Fruit fly (Drosophila melanogaster) whole organism, embryonic: ENCODE measurements around the gene CG5254.

Source experiments
- CG10366 ChIP-seq: fragments of 200-800 bp; sonication (Bioruptor generic); IDR thresholded peaks from 2 replicates; pipeline ENCODE4 v1.3.6; 2022; ENCODE audit warnings: missing biosample characterization, missing genetic modification characterization
- CG10654 ChIP-seq: fragments of 200-800 bp; sonication (Bioruptor generic); optimal IDR thresholded peaks from 2 replicates; lab custom pipeline; 2016; ENCODE audit warnings: missing biosample characterization, missing genetic modification characterization
- CG11504 ChIP-seq: fragments of 200-800 bp; sonication (Bioruptor generic); optimal IDR thresholded peaks from 3 replicates; lab custom pipeline; 2019; ENCODE audit warnings: missing biosample characterization, mild to moderate bottlenecking, missing genetic modification characterization, moderate library complexity
- CG11695 ChIP-seq: fragments of 200-800 bp; sonication (Bioruptor generic); IDR thresholded peaks from 3 replicates; pipeline ENCODE4 v1.3.6; 2022; ENCODE audit warnings: missing biosample characterization, missing genetic modification characterization
- CG12071 ChIP-seq: fragments of 200-800 bp; sonication (Bioruptor generic); optimal IDR thresholded peaks from 3 replicates; lab custom pipeline; 2018; ENCODE audit warnings: missing biosample characterization, mild to moderate bottlenecking, missing genetic modification characterization
- CG14965 ChIP-seq: fragments of 200-800 bp; sonication (Bioruptor generic); optimal IDR thresholded peaks from 2 replicates; lab custom pipeline; 2016; ENCODE audit warnings: missing biosample characterization, missing genetic modification characterization, borderline replicate concordance
- CG16863 ChIP-seq: fragments of 200-800 bp; sonication (Bioruptor generic); optimal IDR thresholded peaks from 3 replicates; lab custom pipeline; 2016; ENCODE audit warnings: missing biosample characterization, missing genetic modification characterization
- CG17829 ChIP-seq: fragments of 200-800 bp; optimal IDR thresholded peaks from 2 replicates; lab custom pipeline; 2019; ENCODE audit warnings: missing biosample characterization, mild to moderate bottlenecking, missing genetic modification characterization, moderate library complexity
- CG18011 ChIP-seq: fragments of 200-800 bp; sonication (Bioruptor generic); optimal IDR thresholded peaks from 2 replicates; lab custom pipeline; 2017; ENCODE audit warnings: missing biosample characterization, missing genetic modification characterization, mild to moderate bottlenecking, moderate library complexity, missing genotype
- CG18599 ChIP-seq: fragments of 200-800 bp; sonication (Bioruptor generic); optimal IDR thresholded peaks from 3 replicates; lab custom pipeline; 2017; ENCODE audit warnings: missing biosample characterization, missing genetic modification characterization, mild to moderate bottlenecking, moderate library complexity, missing genetic modification reagents
- CG31388 ChIP-seq: fragments of 200-800 bp; sonication (Bioruptor generic); optimal IDR thresholded peaks from 2 replicates; lab custom pipeline; 2016; ENCODE audit warnings: missing biosample characterization, missing genetic modification characterization
- CG3407 ChIP-seq: fragments of 200-800 bp; sonication (Bioruptor generic); optimal IDR thresholded peaks from 2 replicates; lab custom pipeline; 2018; ENCODE audit warnings: missing biosample characterization, mild to moderate bottlenecking, missing genetic modification characterization
- CG4707 ChIP-seq: fragments of 200-800 bp; sonication (Bioruptor generic); optimal IDR thresholded peaks from 2 replicates; lab custom pipeline; 2018; ENCODE audit warnings: missing biosample characterization, mild to moderate bottlenecking, missing genetic modification characterization, moderate library complexity
- CG4820 ChIP-seq: fragments of 200-800 bp; sonication (Bioruptor generic); optimal IDR thresholded peaks from 3 replicates; lab custom pipeline; 2016; ENCODE audit warnings: missing biosample characterization, missing genetic modification characterization
- CG5180 ChIP-seq: fragments of 200-800 bp; sonication (Bioruptor generic); optimal IDR thresholded peaks from 3 replicates; lab custom pipeline; 2017; ENCODE audit warnings: missing biosample characterization, missing genetic modification characterization, mild to moderate bottlenecking, moderate library complexity, missing genetic modification reagents
- CG5245 ChIP-seq: fragments of 200-800 bp; sonication (Bioruptor generic); optimal IDR thresholded peaks from 3 replicates; lab custom pipeline; 2016; ENCODE audit warnings: missing biosample characterization, missing genetic modification characterization
- CG6272 ChIP-seq: fragments of 200-800 bp; sonication (Bioruptor generic); IDR thresholded peaks from 2 replicates; pipeline ENCODE4 v1.3.6; 2022; ENCODE audit warnings: missing biosample characterization, missing genetic modification characterization
- CG7839 ChIP-seq: fragments of 200-800 bp; sonication (Bioruptor generic); optimal IDR thresholded peaks from 3 replicates; lab custom pipeline; 2018; ENCODE audit warnings: missing biosample characterization, mild to moderate bottlenecking, missing genetic modification characterization, moderate library complexity
- CG7987 ChIP-seq: fragments of 200-800 bp; sonication (Bioruptor generic); optimal IDR thresholded peaks from 2 replicates; lab custom pipeline; 2018; ENCODE audit warnings: missing biosample characterization, mild to moderate bottlenecking, missing genetic modification characterization, moderate library complexity
- Dll ChIP-seq: fragments of 200-800 bp; sonication (Bioruptor generic); IDR thresholded peaks from 4 replicates; pipeline ENCODE4 v1.3.6; 2022; ENCODE audit warnings: missing biosample characterization, missing genetic modification characterization; ENCODE audit not compliant: partially characterized antibody
- MTF-1 ChIP-seq: fragments of 200-800 bp; sonication (Bioruptor generic); optimal IDR thresholded peaks from 2 replicates; lab custom pipeline; 2018; ENCODE audit warnings: missing biosample characterization, mild to moderate bottlenecking, missing genetic modification characterization, borderline replicate concordance
- Oli ChIP-seq: fragments of 200-800 bp; sonication (Bioruptor generic); optimal IDR thresholded peaks from 2 replicates; lab custom pipeline; 2018; ENCODE audit warnings: missing biosample characterization, mild to moderate bottlenecking, missing genetic modification characterization, moderate library complexity
- Pdp1 ChIP-seq, 2 experiments: fragments of 200-800 bp; sonication (Bioruptor generic); optimal IDR thresholded peaks; 3 replicates each; lab custom pipeline; 2016; ENCODE audit warnings: missing biosample characterization in 2 of 2, missing genetic modification characterization in 2 of 2, mild to moderate bottlenecking in 1 of 2, moderate library complexity in 1 of 2
- Rfx ChIP-seq: fragments of 200-800 bp; sonication (Bioruptor generic); IDR thresholded peaks from 2 replicates; pipeline ENCODE4 v1.3.6; 2022; ENCODE audit warnings: missing biosample characterization, missing genetic modification characterization
- Ssrp ChIP-seq: fragments of 200-800 bp; sonication (Bioruptor generic); optimal IDR thresholded peaks from 2 replicates; lab custom pipeline; 2018; ENCODE audit warnings: missing biosample characterization, mild to moderate bottlenecking, missing genetic modification characterization, moderate library complexity
- Stat92E ChIP-seq, 3 experiments: fragments of >200 bp in 2 of 3; fragments of 200-800 bp in 1 of 3; sonication (Bioruptor generic) in 1 of 3; optimal IDR thresholded peaks; 2 replicates each; lab custom pipeline; 2017 to 2019; ENCODE audit warnings: missing biosample characterization in 3 of 3, missing genetic modification characterization in 3 of 3, mild to moderate bottlenecking in 1 of 3, moderate library complexity in 1 of 3
- Xbp1 ChIP-seq: fragments of 200-800 bp; sonication (Bioruptor generic); optimal IDR thresholded peaks from 3 replicates; lab custom pipeline; 2016; ENCODE audit warnings: missing biosample characterization, mild to moderate bottlenecking, missing genetic modification characterization
- ara ChIP-seq: fragments of 200-800 bp; sonication (Bioruptor generic); IDR thresholded peaks from 2 replicates; pipeline ENCODE4 v1.3.6; 2022; ENCODE audit warnings: missing biosample characterization, missing genetic modification characterization
- ci ChIP-seq: fragments of 200-800 bp; sonication (Bioruptor generic); IDR thresholded peaks from 3 replicates; pipeline ENCODE4 v1.3.6; 2022; ENCODE audit warnings: missing biosample characterization, missing genetic modification characterization
- dimm ChIP-seq: fragments of 200-800 bp; sonication (Bioruptor generic); IDR thresholded peaks from 2 replicates; pipeline ENCODE4 v1.3.6; 2022; ENCODE audit warnings: missing biosample characterization, missing genetic modification characterization
- ewg ChIP-seq: fragments of 200-800 bp; sonication (Bioruptor generic); optimal IDR thresholded peaks from 3 replicates; lab custom pipeline; 2017; ENCODE audit warnings: mild to moderate bottlenecking, missing biosample characterization, missing genetic modification reagents, missing genetic modification characterization
- gce ChIP-seq: fragments of 200-800 bp; sonication (Bioruptor generic); IDR thresholded peaks from 3 replicates; pipeline ENCODE4 v1.3.6; 2022; ENCODE audit warnings: missing biosample characterization, missing genetic modification characterization
- hb ChIP-seq: fragments of 200-800 bp; sonication (Bioruptor generic); IDR thresholded peaks from 3 replicates; pipeline ENCODE4 v1.3.6; 2022; ENCODE audit warnings: missing biosample characterization, missing genetic modification characterization; ENCODE audit not compliant: partially characterized antibody
- jigr1 ChIP-seq: fragments of 200-800 bp; sonication (Bioruptor generic); IDR thresholded peaks from 3 replicates; pipeline ENCODE4 v1.3.6; 2022; ENCODE audit warnings: missing biosample characterization, missing genetic modification characterization
- knrl ChIP-seq: fragments of 200-800 bp; sonication (Bioruptor generic); IDR thresholded peaks from 3 replicates; pipeline ENCODE4 v1.3.6; 2022; ENCODE audit warnings: missing biosample characterization, missing genetic modification characterization; ENCODE audit not compliant: partially characterized antibody
- lola ChIP-seq, 3 experiments: fragments of >200 bp in 2 of 3; fragments of 200-800 bp in 1 of 3; sonication (Bioruptor generic) in 1 of 3; optimal IDR thresholded peaks; 2 replicates each; lab custom pipeline; 2017 to 2019; ENCODE audit warnings: missing biosample characterization in 3 of 3, missing genetic modification characterization in 3 of 3, mild to moderate bottlenecking in 1 of 3, moderate library complexity in 1 of 3
- pita ChIP-seq: fragments of 200-800 bp; sonication (Bioruptor generic); optimal IDR thresholded peaks from 2 replicates; lab custom pipeline; 2017; ENCODE audit warnings: missing biosample characterization, mild to moderate bottlenecking, missing genetic modification characterization
- scrt ChIP-seq: fragments of 200-800 bp; sonication (Bioruptor generic); optimal IDR thresholded peaks from 2 replicates; lab custom pipeline; 2018; ENCODE audit warnings: missing biosample characterization, mild to moderate bottlenecking, missing genetic modification characterization, moderate library complexity
- seq ChIP-seq: fragments of 200-800 bp; sonication (Bioruptor generic); IDR thresholded peaks from 2 replicates; pipeline ENCODE4 v1.3.6; 2022; ENCODE audit warnings: missing biosample characterization, missing genetic modification characterization
- slp2 ChIP-seq: fragments of 200-800 bp; sonication (Bioruptor generic); optimal IDR thresholded peaks from 2 replicates; lab custom pipeline; 2016; ENCODE audit warnings: missing biosample characterization, missing genetic modification characterization

The CG5254 gene

dm6 chrX:755642-756332, 5.6 kb downstream of the CG5254 start (continued):
- peak; percentile 76 for TF ChIP-seq ara (GFP tag; lab: Robert Waterston, UW)
- no peak for TF ChIP-seq Dll
- TF ChIP-seq CG4707 (GFP tag; lab: Kevin White, UChicago) = peak; percentile 51
- TF ChIP-seq CG6272 (GFP tag; lab: Robert Waterston, UW) = peak; percentile 48
- TF ChIP-seq ewg (GFP tag; lab: Kevin White, UChicago) = peak; percentile 68
- TF ChIP-seq Stat92E (GFP tag; optimal IDR thresholded peaks at IDR 0.05; lab: Kevin White, UChicago) = no peak
- peak; percentile 66 for TF ChIP-seq slp2 (GFP tag; lab: Kevin White, UChicago)
- TF ChIP-seq CG14965 (GFP tag; lab: Kevin White, UChicago) = peak; percentile 46
- peak; percentile 96 for TF ChIP-seq CG18599 (GFP tag; lab: Kevin White, UChicago)
- peak; percentile 97 for TF ChIP-seq Rfx (GFP tag; lab: Robert Waterston, UW)
- TF ChIP-seq CG31388 (GFP tag; lab: Kevin White, UChicago) = peak; percentile 68
- TF ChIP-seq CG5180 (GFP tag; lab: Kevin White, UChicago) = peak; percentile 21
- TF ChIP-seq CG11695 (GFP tag; lab: Robert Waterston, UW) = peak; percentile 74
- peak; percentile 54 for TF ChIP-seq CG7987 (GFP tag; lab: Kevin White, UChicago)
- peak; percentile 87 for TF ChIP-seq ci
- TF ChIP-seq knrl (GFP tag; lab: Robert Waterston, UW) = no peak
- peak; percentile 78 for TF ChIP-seq CG11504 (tag; lab: Kevin White, UChicago)
- TF ChIP-seq pita (GFP tag; lab: Kevin White, UChicago) = no peak
- TF ChIP-seq CG16863 (GFP tag; lab: Kevin White, UChicago) = peak; percentile 68
- peak; percentile 86 for TF ChIP-seq CG7839 (tag; lab: Kevin White, UChicago)
- TF ChIP-seq Oli = peak; percentile 75
- peak; percentile 68 for TF ChIP-seq seq (GFP tag; lab: Robert Waterston, UW)
- TF ChIP-seq hb (GFP tag; lab: Robert Waterston, UW) = no peak
- TF ChIP-seq CG18011 (GFP tag; lab: Kevin White, UChicago) = peak; percentile 76
- TF ChIP-seq Xbp1 (GFP tag; lab: Kevin White, UChicago) = peak; percentile 83
- peak; percentile 73 for TF ChIP-seq CG17829 (tag; lab: Kevin White, UChicago)
- peak; percentile 68 for TF ChIP-seq CG10654 (GFP tag; lab: Kevin White, UChicago)
- peak; percentile 86 for TF ChIP-seq CG10366 (GFP tag; lab: Robert Waterston, UW)
- peak; percentile 56; the same call in 1 of the 2 replicates for TF ChIP-seq dimm (GFP tag; lab: Robert Waterston, UW)
- TF ChIP-seq CG12071 = peak; percentile 76
- peak; percentile 64 for TF ChIP-seq CG4820 (GFP tag; lab: Kevin White, UChicago)
- peak; percentile 86 to 93 for TF ChIP-seq Pdp1 (GFP tag; optimal IDR thresholded peaks at IDR 0.05; lab: Kevin White, UChicago)
- TF ChIP-seq jigr1 = no peak
- peak in 1 of 3 experiments; percentile 36 for TF ChIP-seq lola (GFP tag; optimal IDR thresholded peaks at IDR 0.05; lab: Kevin White, UChicago)
- peak; percentile 70; the same call in 1 of the 3 replicates for TF ChIP-seq gce (GFP tag; lab: Robert Waterston, UW)
- TF ChIP-seq Ssrp (tag; lab: Kevin White, UChicago) = peak; percentile 59
- peak; percentile 56 for TF ChIP-seq CG3407 (GFP tag; lab: Kevin White, UChicago)
- peak; percentile 64 for TF ChIP-seq MTF-1 (GFP tag; lab: Kevin White, UChicago)
- TF ChIP-seq CG5245 (GFP tag; lab: Kevin White, UChicago) = peak; percentile 68
- peak; percentile 76 for TF ChIP-seq scrt (GFP tag; lab: Kevin White, UChicago)
